Fruit fly (Drosophila melanogaster): ENCODE measurements around the gene GstD7.
A peak's percentile ranks its signal among the peaks of the same experiment; 100 is the strongest.

The GstD7 gene

DNA sequence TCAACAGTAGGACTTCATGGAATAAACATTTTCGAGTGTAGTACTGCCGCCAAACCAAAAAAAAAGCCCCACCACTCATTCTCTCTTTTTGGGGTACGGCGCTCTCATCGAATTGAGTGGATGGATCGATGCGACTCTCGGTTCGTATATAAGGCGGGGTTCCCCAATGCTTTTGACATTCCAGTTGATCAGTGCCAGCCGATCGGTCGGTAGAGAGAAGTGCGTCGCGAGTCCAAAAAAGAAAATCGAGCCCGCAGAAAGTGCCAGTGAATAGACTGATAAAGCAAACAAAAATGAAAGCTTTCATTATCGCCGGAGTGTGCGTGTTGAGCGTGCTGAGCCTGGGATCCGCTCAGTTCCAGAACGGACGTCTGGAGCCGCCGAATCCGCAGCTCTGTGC, 18.5 kb upstream of the GstD7 start, which contains the start of gene CG4115:
CG4115 (plus strand) TSS at position 172 of the 400 bp plus-strand sequence.
- TF ChIP-seq pad (GFP tag; optimal IDR thresholded peaks at IDR 0.05) (no peak), ovo (GFP tag; optimal IDR thresholded peaks at IDR 0.05) (no peak)

DNA sequence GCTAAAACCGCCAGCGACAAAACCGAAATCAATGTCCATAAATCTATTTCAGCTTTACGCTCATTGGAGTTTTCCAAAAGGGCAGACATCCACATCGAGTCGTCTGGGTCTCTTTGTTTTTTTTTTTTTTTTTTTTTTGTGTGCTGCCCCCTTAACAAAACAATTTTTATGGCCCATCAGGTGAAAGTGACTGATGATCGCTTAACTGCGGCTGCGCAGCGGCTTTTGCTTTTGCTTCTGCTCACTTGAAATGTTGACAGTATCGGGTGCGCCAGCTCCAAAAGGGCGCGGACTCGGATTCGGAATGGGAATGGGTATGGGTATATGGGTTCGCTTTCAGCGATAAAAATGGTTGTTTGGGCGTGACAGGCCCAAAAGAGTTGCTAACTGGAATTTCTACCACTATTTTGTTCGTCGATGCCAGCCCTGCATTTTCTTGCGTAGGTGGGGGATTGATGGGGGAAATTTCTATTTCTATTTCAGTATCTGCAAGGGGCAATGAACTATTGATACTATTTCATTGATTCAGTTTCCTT, 16.3 kb upstream of the GstD7 start:
- TF ChIP-seq CG7101 (tag; optimal IDR thresholded peaks at IDR 0.05) (no peak), Hr96 (GFP tag; optimal IDR thresholded peaks at IDR 0.05) (no peak), cic (GFP tag; optimal IDR thresholded peaks at IDR 0.05) (no peak), CG7045 (GFP tag; optimal IDR thresholded peaks at IDR 0.05) (no peak), tj (GFP tag; optimal IDR thresholded peaks at IDR 0.05) (no peak), CG33017 (tag; optimal IDR thresholded peaks at IDR 0.05) (no peak)

DNA sequence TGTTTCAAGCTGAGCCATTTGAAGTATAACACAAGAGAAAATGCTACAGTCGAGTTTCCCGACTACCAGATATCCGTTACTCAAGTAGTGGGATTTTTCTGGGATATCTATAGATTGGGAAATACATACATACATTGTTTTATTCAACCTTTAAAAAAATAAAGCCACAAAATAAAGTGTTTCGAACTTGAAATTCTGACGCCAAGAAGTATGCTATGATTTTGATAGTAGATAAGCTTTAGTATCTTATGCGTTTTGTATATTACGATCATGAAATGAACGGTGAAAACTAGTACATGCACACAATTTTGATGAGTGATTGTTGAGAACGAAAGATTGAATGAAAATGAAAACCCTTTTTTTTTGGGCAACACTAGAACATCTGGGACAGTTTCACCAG, 14.8 kb upstream of the GstD7 start:
- TF ChIP-seq CG7045 (GFP tag; optimal IDR thresholded peaks at IDR 0.05) = no peak
- TF ChIP-seq bab1 (GFP tag; optimal IDR thresholded peaks at IDR 0.05) = peak; percentile 16

DNA sequence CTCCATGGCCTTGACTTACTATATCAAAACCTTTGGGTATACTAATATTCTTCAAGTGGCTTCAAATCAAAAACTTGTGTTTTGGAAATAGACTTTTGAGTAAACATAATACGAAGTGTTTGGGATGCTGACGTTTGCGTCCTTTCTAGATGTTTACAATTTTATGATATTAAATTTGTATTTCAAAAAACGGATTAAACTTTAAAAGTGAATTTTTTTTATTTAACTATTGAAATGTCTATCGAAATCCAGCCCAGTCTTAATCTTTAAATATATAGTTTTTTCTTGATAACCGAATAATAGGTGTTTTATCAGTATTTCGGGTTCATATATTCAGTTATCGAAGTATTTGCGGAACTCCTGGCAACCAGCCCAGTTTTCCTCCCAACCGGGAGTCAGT, 13.7 kb upstream of the GstD7 start, which contains the start of gene Tim17a1:
Tim17a1 (minus strand) TSS at position 101 of the 400 bp plus-strand sequence.
- no peak for TF ChIP-seq kay (GFP tag; ENCODE audit: borderline replicate concordance)
- no peak for TF ChIP-seq CG1620 (GFP tag; optimal IDR thresholded peaks at IDR 0.05)
- TF ChIP-seq ovo (GFP tag; optimal IDR thresholded peaks at IDR 0.05) = no peak

DNA sequence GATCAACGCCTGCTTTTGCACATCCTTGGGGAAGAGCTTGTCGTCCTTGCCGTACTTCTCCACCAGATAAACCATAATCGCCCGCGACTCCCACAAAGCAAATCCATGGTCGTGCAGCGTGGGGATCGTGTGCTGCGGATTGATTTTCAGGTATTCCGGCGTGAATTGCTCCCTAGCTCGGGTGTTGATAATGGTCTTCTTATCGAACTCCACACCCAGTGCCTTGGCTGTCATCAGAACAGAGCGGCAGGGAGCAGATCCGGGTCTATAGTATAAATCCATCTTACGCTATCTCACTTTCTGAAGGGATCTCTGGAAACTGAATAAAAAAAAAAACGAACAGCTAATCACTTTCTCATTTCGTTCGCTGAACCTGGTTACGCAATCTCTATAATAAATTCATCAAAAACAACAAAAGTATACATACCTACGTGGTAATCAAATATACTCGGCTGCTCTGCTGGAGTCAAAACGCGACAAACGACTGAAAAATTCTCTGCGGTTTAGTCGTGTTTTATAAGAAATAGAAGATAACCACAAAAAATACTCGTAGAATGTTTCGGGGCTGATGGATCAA, 12.9 kb upstream of the GstD7 start, which contains the start of gene GstD10:
GstD10 (minus strand) TSS at position 472 of the 577 bp plus-strand sequence.
- TF ChIP-seq tj (GFP tag; optimal IDR thresholded peaks at IDR 0.05) = no peak
- no peak for TF ChIP-seq bab1 (GFP tag; optimal IDR thresholded peaks at IDR 0.05)
- no peak for TF ChIP-seq Hr96 (GFP tag; optimal IDR thresholded peaks at IDR 0.05)
- TF ChIP-seq CG14711 (tag; optimal IDR thresholded peaks at IDR 0.05) = no peak
- TF ChIP-seq CG7045 (GFP tag; optimal IDR thresholded peaks at IDR 0.05) = no peak
- no peak for TF ChIP-seq ovo (GFP tag; optimal IDR thresholded peaks at IDR 0.05)
- TF ChIP-seq cnc (optimal IDR thresholded peaks at IDR 0.05) = no peak
- no peak for TF ChIP-seq CG5204 (GFP tag; optimal IDR thresholded peaks at IDR 0.05)
- TF ChIP-seq Clk (GFP tag; optimal IDR thresholded peaks at IDR 0.05) = no peak
- no peak for TF ChIP-seq kay (GFP tag; ENCODE audit: borderline replicate concordance)
- no peak for TF ChIP-seq Mnt (GFP tag; optimal IDR thresholded peaks at IDR 0.05)
- TF ChIP-seq cic (GFP tag; optimal IDR thresholded peaks at IDR 0.05) = no peak

DNA sequence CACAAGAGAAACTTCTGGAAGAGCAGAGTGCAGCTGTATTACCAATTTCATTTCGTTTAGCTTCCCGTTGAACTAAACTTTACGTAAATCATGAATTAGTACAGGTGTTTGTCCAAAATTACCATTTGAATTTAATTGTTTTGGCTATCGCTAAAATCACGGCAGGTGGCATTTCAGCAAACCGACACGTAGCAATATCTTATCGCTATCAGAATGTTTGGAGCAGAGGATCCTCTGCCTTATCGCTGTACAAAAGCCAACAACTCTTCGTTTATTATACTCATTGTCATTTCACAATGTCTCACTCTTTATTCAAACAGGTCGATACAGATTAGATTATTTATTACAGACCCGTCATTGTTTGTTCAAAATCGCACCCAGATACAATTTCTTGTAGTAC, 12.4 kb upstream of the GstD7 start:
- TF ChIP-seq CG12768 (GFP tag; optimal IDR thresholded peaks at IDR 0.05) (no peak), Mnt (GFP tag; optimal IDR thresholded peaks at IDR 0.05) (no peak), kay (GFP tag; ENCODE audit: borderline replicate concordance) (peak; percentile 8), cic (GFP tag; optimal IDR thresholded peaks at IDR 0.05) (peak; percentile 26)

DNA sequence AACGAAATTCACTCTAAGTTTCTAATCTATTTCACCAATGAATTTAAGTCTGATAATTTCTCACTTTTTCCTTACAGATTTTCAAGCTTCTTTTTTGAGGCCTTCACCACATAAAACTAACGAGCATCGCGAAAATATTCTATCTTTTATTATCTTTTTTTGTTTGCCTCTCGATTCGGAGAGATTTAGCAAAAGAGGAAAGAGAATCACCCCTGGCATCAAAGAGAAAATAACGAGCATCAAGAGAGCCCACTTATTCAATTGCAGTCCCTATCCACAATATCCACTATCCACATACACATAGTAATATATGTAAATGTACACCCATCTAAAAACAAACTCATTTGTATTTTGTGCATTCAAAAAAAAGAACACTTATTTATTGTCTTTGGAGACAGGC, 10.8 kb upstream of the GstD7 start, which contains the start of gene GstD9:
GstD9 (minus strand) TSS at position 101 of the 400 bp plus-strand sequence.
- TF ChIP-seq Hr96 (GFP tag; optimal IDR thresholded peaks at IDR 0.05) = no peak
- no peak for TF ChIP-seq ovo (GFP tag; optimal IDR thresholded peaks at IDR 0.05)

DNA sequence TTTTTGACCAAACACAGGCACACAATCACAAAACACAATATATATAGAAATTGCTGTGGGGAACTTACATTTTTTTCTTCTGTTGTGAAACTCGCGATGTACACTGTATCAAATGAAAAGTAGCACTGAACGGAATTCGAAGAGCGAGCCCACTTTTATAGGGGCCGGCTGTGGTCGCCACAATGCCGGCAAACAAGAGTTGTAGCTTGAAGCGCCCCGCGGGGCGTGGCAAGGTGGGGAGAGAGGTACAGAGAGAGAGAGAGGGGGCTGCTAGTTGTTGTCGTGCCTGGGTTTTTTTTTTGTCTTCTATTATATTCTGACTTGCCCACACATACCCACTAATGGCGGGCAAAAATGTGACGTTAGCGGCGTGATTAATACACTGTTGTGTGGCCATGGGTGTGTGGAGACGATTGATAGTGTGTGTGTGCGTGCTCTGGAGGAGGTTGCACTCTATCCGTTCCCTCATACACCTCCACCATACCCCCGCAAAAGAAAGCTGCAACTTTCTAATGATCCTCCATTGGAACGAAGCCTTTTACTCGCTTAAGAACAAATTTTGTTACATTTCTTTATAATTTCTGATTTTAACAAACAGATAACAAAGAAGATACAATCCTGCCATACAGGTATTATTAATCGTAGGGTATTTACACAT, 9.0 kb upstream of the GstD7 start, which contains the start of gene GstD1:
GstD1 (minus strand) TSS at position 134 of the 658 bp plus-strand sequence.
- TF ChIP-seq pad (GFP tag; optimal IDR thresholded peaks at IDR 0.05) (peak; percentile 49), CG7101 (tag; optimal IDR thresholded peaks at IDR 0.05) (peak; percentile 56), CG14711 (tag; optimal IDR thresholded peaks at IDR 0.05) (peak; percentile 13), cic (GFP tag; optimal IDR thresholded peaks at IDR 0.05) (peak; percentile 97), CG1620 (GFP tag; optimal IDR thresholded peaks at IDR 0.05) (peak; percentile 69), kay (GFP tag; ENCODE audit: borderline replicate concordance) (peak; percentile 97), Clk (GFP tag; optimal IDR thresholded peaks at IDR 0.05) (peak; percentile 92), CG5204 (GFP tag; optimal IDR thresholded peaks at IDR 0.05) (peak; percentile 54), Mnt (GFP tag; optimal IDR thresholded peaks at IDR 0.05) (peak; percentile 90), Crg-1 (GFP tag; optimal IDR thresholded peaks at IDR 0.05) (no peak), CG7045 (GFP tag; optimal IDR thresholded peaks at IDR 0.05) (peak; percentile 60), ovo (GFP tag; optimal IDR thresholded peaks at IDR 0.05) (peak; percentile 89), Hr96 (GFP tag; optimal IDR thresholded peaks at IDR 0.05) (peak; percentile 48), cnc (optimal IDR thresholded peaks at IDR 0.05) (peak in 1 of 2 experiments; percentile 85), bab1 (GFP tag; optimal IDR thresholded peaks at IDR 0.05) (peak; percentile 80), CG11617 (GFP tag; optimal IDR thresholded peaks at IDR 0.05) (peak; percentile 69), tj (GFP tag; optimal IDR thresholded peaks at IDR 0.05) (peak; percentile 67), toe (GFP tag; optimal IDR thresholded peaks at IDR 0.05) (peak; percentile 81), CG12768 (GFP tag; optimal IDR thresholded peaks at IDR 0.05) (peak; percentile 92), CG33017 (tag; optimal IDR thresholded peaks at IDR 0.05) (peak; percentile 23)

Measured in whole organism, adult.